Worm (Caenorhabditis elegans) whole organism, L1 larva: Measurements from ENCODE around the gene Y49E10.27.

Source experiments
- ceh-88 ChIP-seq: fragments of 200-800 bp; sonication (Bioruptor generic); IDR thresholded peaks from 2 replicates; pipeline ENCODE4 v1.3.6; 2022; ENCODE audit warnings: missing genetic modification characterization, missing compliant biosample characterization
- dpl-1 ChIP-seq, 3 experiments: fragments of 150-350 bp in 2 of 3; sonication (generic microtip) in 1 of 3; optimal IDR thresholded peaks; 2 replicates each; lab custom pipeline; 2014 to 2017; ENCODE audit warnings: missing biosample characterization in 3 of 3, missing genetic modification characterization in 3 of 3, missing genetic modification reagents in 3 of 3
- efl-1 ChIP-seq, 4 experiments: fragments of 150-350 bp; optimal IDR thresholded peaks in 3 of 4; peaks in 1 of 4; 1 replicate in 1 of 4; 2 replicates in 3 of 4; lab custom pipeline; 2014; ENCODE audit warnings: missing biosample characterization in 2 of 4, missing genetic modification characterization in 2 of 4, missing genetic modification reagents in 2 of 4
- fos-1 ChIP-seq: fragments of 150-350 bp; optimal IDR thresholded peaks from 2 replicates; lab custom pipeline; 2014; ENCODE audit warnings: missing biosample characterization, missing genetic modification characterization
- lin-15B ChIP-seq: fragments of 150-350 bp; sonication (generic microtip); optimal IDR thresholded peaks from 3 replicates; lab custom pipeline; 2014; ENCODE audit warnings: missing biosample characterization, missing genetic modification characterization
- mdl-1 ChIP-seq, 2 experiments: fragments of 150-350 bp; optimal IDR thresholded peaks; 2 replicates each; lab custom pipeline; 2014 to 2017; ENCODE audit warnings: missing biosample characterization in 2 of 2, missing genetic modification characterization in 2 of 2, inconsistent platforms in 1 of 2
- mep-1 ChIP-seq: fragments of 150-350 bp; optimal IDR thresholded peaks from 2 replicates; lab custom pipeline; 2014; ENCODE audit warnings: missing biosample characterization, missing genetic modification characterization
- nhr-11 ChIP-seq: fragments of 150-350 bp; optimal IDR thresholded peaks from 2 replicates; lab custom pipeline; 2014; ENCODE audit warnings: missing biosample characterization, missing genetic modification characterization
- nhr-76 ChIP-seq: sonication (generic microtip); optimal IDR thresholded peaks from 2 replicates; lab custom pipeline; 2017; ENCODE audit warnings: missing biosample characterization, missing genetic modification characterization
- snpc-4 ChIP-seq: fragments of 150-350 bp; optimal IDR thresholded peaks from 2 replicates; lab custom pipeline; 2014; ENCODE audit warnings: missing biosample characterization, missing genetic modification characterization
- sox-4 ChIP-seq: sonication (generic microtip); optimal IDR thresholded peaks from 2 replicates; lab custom pipeline; 2016; ENCODE audit warnings: missing genetic modification characterization, missing compliant biosample characterization
- unc-62 ChIP-seq: fragments of 150-350 bp; optimal IDR thresholded peaks from 2 replicates; lab custom pipeline; 2014; ENCODE audit warnings: missing biosample characterization, missing genetic modification reagents, missing genetic modification characterization
- xbp-1 ChIP-seq: sonication (generic microtip); optimal IDR thresholded peaks from 2 replicates; lab custom pipeline; 2016; ENCODE audit warnings: missing genetic modification characterization, missing compliant biosample characterization
- ztf-11 ChIP-seq, 2 experiments: sonication (generic microtip); optimal IDR thresholded peaks; 2 replicates each; lab custom pipeline; 2016 to 2017; ENCODE audit warnings: missing genetic modification characterization in 2 of 2, missing biosample characterization in 1 of 2, missing compliant biosample characterization in 1 of 2

- TF ChIP-seq efl-1 (optimal IDR thresholded peaks at IDR 0.05; lab: Kevin White, UChicago) (no peak), efl-1 (GFP tag; optimal IDR thresholded peaks at IDR 0.05 in 1 of 2; lab: Kevin White, UChicago) (peak; percentile 23 to 33), ceh-88 (no peak), snpc-4 (no peak), nhr-11 (tag; lab: Kevin White, UChicago) (no peak), mep-1 (no peak), fos-1 (no peak), ztf-11 (tag; optimal IDR thresholded peaks at IDR 0.05; lab: Kevin White, UChicago) (no peak), unc-62 (GFP tag; lab: Kevin White, UChicago) (no peak), lin-15B (tag; lab: Kevin White, UChicago) (no peak), xbp-1 (tag; lab: Kevin White, UChicago) (no peak), nhr-76 (tag; lab: Kevin White, UChicago) (no peak), mdl-1 (tag; optimal IDR thresholded peaks at IDR 0.05; lab: Kevin White, UChicago) (no peak), sox-4 (no peak), dpl-1 (GFP tag; optimal IDR thresholded peaks at IDR 0.05; lab: Kevin White, UChicago) (peak in 1 of 3 experiments; percentile 24)
These were observed 12.5 kb upstream of the Y49E10.27 start, which contains the start of gene tat-1 for ce11 chrIII:12421708-12422107.
